Fruit fly (Drosophila melanogaster): Measurements from ENCODE around the gene Nup35.

Nup35 gene

dm6 chrX:18645720-18646213 is 2.2 kb upstream of the Nup35 start:
- TF ChIP-seq pan (optimal IDR thresholded peaks at IDR 0.05) (no peak), Vsx2 (GFP tag; optimal IDR thresholded peaks at IDR 0.05; ENCODE audit: partially characterized antibody) (no peak), woc (GFP tag; optimal IDR thresholded peaks at IDR 0.05) (peak; percentile 31), HLH106 (tag; optimal IDR thresholded peaks at IDR 0.05) (peak; percentile 42), jim (GFP tag; optimal IDR thresholded peaks at IDR 0.05) (no peak), tai (GFP tag; optimal IDR thresholded peaks at IDR 0.05) (no peak), GATAd (GFP tag; optimal IDR thresholded peaks at IDR 0.05) (no peak), OdsH (GFP tag; optimal IDR thresholded peaks at IDR 0.05) (peak; percentile 59), br (GFP tag; optimal IDR thresholded peaks at IDR 0.05) (peak; percentile 73), Hr83 (GFP tag; optimal IDR thresholded peaks at IDR 0.05; ENCODE audit: poor library complexity, severe bottlenecking) (peak; percentile 91), CG9705 (GFP tag; optimal IDR thresholded peaks at IDR 0.05) (no peak), sv (GFP tag; optimal IDR thresholded peaks at IDR 0.05) (peak; percentile 36), Mio (GFP tag; optimal IDR thresholded peaks at IDR 0.05) (no peak), usp (GFP tag; optimal IDR thresholded peaks at IDR 0.05) (no peak), Hr78 (GFP tag; optimal IDR thresholded peaks at IDR 0.05) (no peak), dsf (GFP tag; optimal IDR thresholded peaks at IDR 0.05; ENCODE audit: borderline replicate concordance) (peak; percentile 20), ey (GFP tag; optimal IDR thresholded peaks at IDR 0.05) (peak; percentile 72), Dfd (GFP tag; optimal IDR thresholded peaks at IDR 0.05) (no peak), rgr (GFP tag; optimal IDR thresholded peaks at IDR 0.05) (peak; percentile 74), h (GFP tag; optimal IDR thresholded peaks at IDR 0.05) (peak; percentile 77), foxo (GFP tag; optimal IDR thresholded peaks at IDR 0.05) (peak in 1 of 2 experiments; percentile 82), Sp1 (GFP tag; optimal IDR thresholded peaks at IDR 0.05) (peak; percentile 65), Jra (GFP tag; optimal IDR thresholded peaks at IDR 0.05) (peak; percentile 47), fru (GFP tag; optimal IDR thresholded peaks at IDR 0.05) (peak; percentile 78), Hnf4 (GFP tag; optimal IDR thresholded peaks at IDR 0.05) (peak; percentile 58), sage (GFP tag; optimal IDR thresholded peaks at IDR 0.05) (peak; percentile 41), psq (GFP tag; optimal IDR thresholded peaks at IDR 0.05) (peak; percentile 57), lola (GFP tag; optimal IDR thresholded peaks at IDR 0.05) (no peak), dmrt93B (GFP tag; optimal IDR thresholded peaks at IDR 0.05) (peak; percentile 13), Myc (optimal IDR thresholded peaks at IDR 0.05) (no peak), CG32264 (GFP tag; optimal IDR thresholded peaks at IDR 0.05) (peak; percentile 14), CrebA (GFP tag; optimal IDR thresholded peaks at IDR 0.05; ENCODE audit: borderline replicate concordance) (no peak), Dif (GFP tag; optimal IDR thresholded peaks at IDR 0.05; ENCODE audit: partially characterized antibody) (no peak), Rel (GFP tag; optimal IDR thresholded peaks at IDR 0.05) (no peak), Rel (tag; optimal IDR thresholded peaks at IDR 0.05) (peak; percentile 35), Abd-B (GFP tag; optimal IDR thresholded peaks at IDR 0.05) (no peak), brk (GFP tag; optimal IDR thresholded peaks at IDR 0.05) (no peak), N (GFP tag; optimal IDR thresholded peaks at IDR 0.05) (no peak), dl (GFP tag; optimal IDR thresholded peaks at IDR 0.05; ENCODE audit: insufficient read depth in 1 of 2, partially characterized antibody in 2 of 2) (no peak)

DNA sequence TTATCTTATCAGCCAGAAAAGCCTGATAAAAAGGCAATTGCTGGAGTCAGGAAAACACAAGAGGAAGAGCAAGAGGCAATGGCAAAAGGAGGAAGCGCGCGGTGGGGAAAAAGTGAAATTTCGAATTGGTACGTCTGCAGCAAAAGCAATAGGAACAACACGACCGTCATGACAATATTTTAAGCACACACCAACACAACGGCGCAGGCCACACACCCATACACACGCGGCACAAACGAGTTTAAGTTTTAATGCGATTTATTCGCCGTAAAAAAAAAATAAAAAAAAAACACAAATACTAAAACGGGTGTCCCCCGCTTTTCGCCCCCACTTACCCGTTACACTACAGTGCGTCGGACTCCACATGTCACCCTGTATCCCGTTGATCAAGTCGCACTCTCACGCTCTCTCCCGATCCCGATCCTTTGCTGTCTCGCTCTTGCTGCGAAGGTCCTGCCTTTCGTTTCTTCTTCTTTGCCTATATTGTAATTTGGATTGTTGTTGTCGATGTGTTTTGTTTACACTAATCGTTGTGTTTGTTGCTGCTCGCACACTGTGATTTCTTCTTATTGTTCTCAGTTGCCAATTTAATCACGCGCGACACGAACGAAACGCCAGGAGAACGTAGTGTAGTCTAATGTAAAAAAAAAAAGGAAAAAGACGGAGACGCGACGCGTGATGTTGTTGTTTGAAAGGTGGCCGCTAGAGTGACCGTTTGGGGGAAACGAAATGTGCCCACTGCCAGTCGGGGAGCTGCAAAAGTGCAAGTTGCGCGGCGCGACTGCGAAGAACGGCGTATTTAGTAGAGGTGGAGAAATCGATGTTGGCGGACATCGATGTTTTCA is 905 bp upstream of the Nup35 start, which contains the start of gene Rip11:
TSS of gene Rip11 (minus strand) at position 794 of the 845 bp plus-strand sequence.
- no peak for TF ChIP-seq Abd-B (GFP tag; optimal IDR thresholded peaks at IDR 0.05)
- no peak for TF ChIP-seq usp (GFP tag; optimal IDR thresholded peaks at IDR 0.05)
- peak; percentile 71 for TF ChIP-seq psq (GFP tag; optimal IDR thresholded peaks at IDR 0.05)
- TF ChIP-seq Jra (GFP tag; optimal IDR thresholded peaks at IDR 0.05), result peak; percentile 80
- TF ChIP-seq h (GFP tag; optimal IDR thresholded peaks at IDR 0.05), result peak; percentile 79
- peak; percentile 58 for TF ChIP-seq woc (GFP tag; optimal IDR thresholded peaks at IDR 0.05)
- TF ChIP-seq Hr83 (GFP tag; optimal IDR thresholded peaks at IDR 0.05; ENCODE audit: poor library complexity, severe bottlenecking), result peak; percentile 58
- TF ChIP-seq brk (GFP tag; optimal IDR thresholded peaks at IDR 0.05), result no peak
- TF ChIP-seq br (GFP tag; optimal IDR thresholded peaks at IDR 0.05), result peak; percentile 77
- no peak for TF ChIP-seq Mio (GFP tag; optimal IDR thresholded peaks at IDR 0.05)
- TF ChIP-seq Dfd (GFP tag; optimal IDR thresholded peaks at IDR 0.05), result no peak
- TF ChIP-seq foxo (GFP tag; optimal IDR thresholded peaks at IDR 0.05), result peak in 1 of 2 experiments; percentile 82
- no peak for TF ChIP-seq jim (GFP tag; optimal IDR thresholded peaks at IDR 0.05)
- peak; percentile 14 for TF ChIP-seq CG9705 (GFP tag; optimal IDR thresholded peaks at IDR 0.05)
- TF ChIP-seq N (GFP tag; optimal IDR thresholded peaks at IDR 0.05), result no peak
- peak; percentile 74 for TF ChIP-seq rgr (GFP tag; optimal IDR thresholded peaks at IDR 0.05)
- peak; percentile 74 for TF ChIP-seq Sp1 (GFP tag; optimal IDR thresholded peaks at IDR 0.05)
- no peak for TF ChIP-seq tai (GFP tag; optimal IDR thresholded peaks at IDR 0.05)
- no peak for TF ChIP-seq Hnf4 (GFP tag; optimal IDR thresholded peaks at IDR 0.05)
- TF ChIP-seq dl (GFP tag; optimal IDR thresholded peaks at IDR 0.05; ENCODE audit: insufficient read depth in 1 of 2, partially characterized antibody in 2 of 2), result no peak
- TF ChIP-seq HLH106 (tag; optimal IDR thresholded peaks at IDR 0.05), result peak; percentile 42
- no peak for TF ChIP-seq dsf (GFP tag; optimal IDR thresholded peaks at IDR 0.05; ENCODE audit: borderline replicate concordance)
- peak; percentile 49 for TF ChIP-seq Dif (GFP tag; optimal IDR thresholded peaks at IDR 0.05; ENCODE audit: partially characterized antibody)
- TF ChIP-seq Hr78 (GFP tag; optimal IDR thresholded peaks at IDR 0.05), result no peak
- TF ChIP-seq sage (GFP tag; optimal IDR thresholded peaks at IDR 0.05), result peak; percentile 17
- peak; percentile 76 for TF ChIP-seq ey (GFP tag; optimal IDR thresholded peaks at IDR 0.05)
- TF ChIP-seq CG32264 (GFP tag; optimal IDR thresholded peaks at IDR 0.05), result peak; percentile 5
- no peak for TF ChIP-seq pan (optimal IDR thresholded peaks at IDR 0.05)
- TF ChIP-seq sv (GFP tag; optimal IDR thresholded peaks at IDR 0.05), result peak; percentile 45
- TF ChIP-seq Vsx2 (GFP tag; optimal IDR thresholded peaks at IDR 0.05; ENCODE audit: partially characterized antibody), result no peak
- no peak for TF ChIP-seq Myc (optimal IDR thresholded peaks at IDR 0.05)
- peak; percentile 76 for TF ChIP-seq fru (GFP tag; optimal IDR thresholded peaks at IDR 0.05)
- TF ChIP-seq OdsH (GFP tag; optimal IDR thresholded peaks at IDR 0.05), result peak; percentile 74
- peak; percentile 53 for TF ChIP-seq Rel (GFP tag; optimal IDR thresholded peaks at IDR 0.05)
- peak; percentile 94 for TF ChIP-seq Rel (tag; optimal IDR thresholded peaks at IDR 0.05)
- TF ChIP-seq dmrt93B (GFP tag; optimal IDR thresholded peaks at IDR 0.05), result no peak
- TF ChIP-seq GATAd (GFP tag; optimal IDR thresholded peaks at IDR 0.05), result no peak
- no peak for TF ChIP-seq lola (GFP tag; optimal IDR thresholded peaks at IDR 0.05)
- TF ChIP-seq CrebA (GFP tag; optimal IDR thresholded peaks at IDR 0.05; ENCODE audit: borderline replicate concordance), result no peak

All from whole organism, wandering third instar larva.